Fruit fly (Drosophila melanogaster) Kc167 (cell line): ENCODE measurements around the gene mrt.

Experiments
- Myc ChIP-seq: fragments of >200 bp; optimal IDR thresholded peaks from 2 replicates; lab custom pipeline; 2017; ENCODE audit warnings: missing external identifiers
- Sin3A ChIP-seq: fragments of >200 bp; optimal IDR thresholded peaks from 2 replicates; lab custom pipeline; 2018; ENCODE audit warnings: missing external identifiers
- h ChIP-seq: fragments of >200 bp; optimal IDR thresholded peaks from 3 replicates; lab custom pipeline; 2018; ENCODE audit warnings: missing external identifiers
- insv ChIP-seq: fragments of >200 bp; optimal IDR thresholded peaks from 3 replicates; lab custom pipeline; 2018; ENCODE audit warnings: missing external identifiers
- psq ChIP-seq: fragments of >200 bp; optimal IDR thresholded peaks from 2 replicates; lab custom pipeline; 2017; ENCODE audit warnings: missing external identifiers
- ttk ChIP-seq: sonication (Bioruptor generic); optimal IDR thresholded peaks from 2 replicates; lab custom pipeline; 2017; ENCODE audit warnings: missing external identifiers

DNA sequence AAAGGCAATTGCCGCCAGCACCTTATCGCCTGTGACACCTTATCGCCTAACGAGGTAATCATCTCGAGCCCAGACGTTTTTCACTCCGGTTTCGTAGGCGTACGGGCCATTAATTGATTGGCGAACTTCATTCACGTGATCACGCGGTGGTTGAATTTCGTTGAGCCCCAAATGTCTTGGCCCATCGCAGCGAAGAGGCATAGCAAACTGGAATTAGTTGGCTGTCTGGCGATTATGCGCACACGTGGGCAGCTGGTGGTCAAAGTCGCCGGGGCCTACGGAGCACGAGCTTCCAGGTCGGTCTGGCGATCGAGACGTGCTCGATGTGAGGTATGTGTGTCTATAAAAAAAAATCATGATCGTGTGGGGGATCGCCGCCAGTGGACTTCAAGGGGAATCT, 10.6 kb upstream of the mrt start:
- TF ChIP-seq Sin3A (lab: Kevin White, UChicago) (no peak), insv (lab: Kevin White, UChicago) (no peak), h (lab: Kevin White, UChicago) (no peak), ttk (lab: Kevin White, UChicago) (no peak), Myc (lab: Kevin White, UChicago) (no peak), psq (no peak)
